Fruit fly (Drosophila melanogaster): ENCODE measurements around the gene FoxP.

FoxP gene

DNA sequence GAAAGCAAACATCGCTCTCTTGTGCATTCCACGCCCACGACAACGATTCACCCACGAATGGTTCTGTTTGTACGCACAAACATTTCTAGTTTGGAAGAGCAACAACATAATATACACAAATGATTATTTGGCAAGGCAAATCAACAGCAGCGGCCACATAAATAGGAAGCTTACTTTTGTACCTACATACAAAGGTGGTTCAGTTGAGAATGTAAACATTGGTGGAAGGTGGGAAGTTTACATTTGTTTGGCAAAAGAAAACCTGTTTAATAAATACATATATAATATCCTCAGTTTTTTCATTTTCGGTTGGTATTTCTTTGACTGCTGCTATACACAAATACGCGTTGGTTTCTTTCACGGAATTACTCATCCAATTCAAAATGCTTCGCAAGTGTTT, 28.1 kb downstream of the FoxP start (continued):
- TF ChIP-seq CG15269 (tag; optimal IDR thresholded peaks at IDR 0.05) (peak; percentile 93), CG12769 (tag; optimal IDR thresholded peaks at IDR 0.05) (peak; percentile 93), MTF-1 (GFP tag; optimal IDR thresholded peaks at IDR 0.05; ENCODE audit: borderline replicate concordance) (peak; percentile 78), scrt (GFP tag; optimal IDR thresholded peaks at IDR 0.05) (peak; percentile 85), zen (tag; optimal IDR thresholded peaks at IDR 0.05) (peak; percentile 81), Myb (GFP tag; optimal IDR thresholded peaks at IDR 0.05) (peak; percentile 62), Asciz (GFP tag; optimal IDR thresholded peaks at IDR 0.05) (peak; percentile 89), CG17186 (GFP tag; optimal IDR thresholded peaks at IDR 0.05) (peak; percentile 70), B-H1 (GFP tag; IDR thresholded peaks at IDR 0.05) (no peak), CG11695 (GFP tag; IDR thresholded peaks at IDR 0.05) (no peak), CG17361 (GFP tag; IDR thresholded peaks at IDR 0.05) (no peak), tx (GFP tag; optimal IDR thresholded peaks at IDR 0.05) (peak; percentile 70), CG11247 (GFP tag; IDR thresholded peaks at IDR 0.05) (no peak), ken (GFP tag; IDR thresholded peaks at IDR 0.05) (no peak), pnt (GFP tag; optimal IDR thresholded peaks at IDR 0.05) (peak; percentile 73), sens-2 (GFP tag; IDR thresholded peaks at IDR 0.05) (no peak), HLHmδ (GFP tag; optimal IDR thresholded peaks at IDR 0.05) (no peak), Aef1 (GFP tag; IDR thresholded peaks at IDR 0.05) (no peak), Poxn (GFP tag; IDR thresholded peaks at IDR 0.05) (no peak), CG6175 (GFP tag; IDR thresholded peaks at IDR 0.05) (no peak), CG12744 (GFP tag; optimal IDR thresholded peaks at IDR 0.05) (peak; percentile 87), CG30403 (GFP tag; optimal IDR thresholded peaks at IDR 0.05) (peak; percentile 88), E2f2 (GFP tag; IDR thresholded peaks at IDR 0.05) (no peak), CG8388 (GFP tag; optimal IDR thresholded peaks at IDR 0.05) (peak; percentile 88)

DNA sequence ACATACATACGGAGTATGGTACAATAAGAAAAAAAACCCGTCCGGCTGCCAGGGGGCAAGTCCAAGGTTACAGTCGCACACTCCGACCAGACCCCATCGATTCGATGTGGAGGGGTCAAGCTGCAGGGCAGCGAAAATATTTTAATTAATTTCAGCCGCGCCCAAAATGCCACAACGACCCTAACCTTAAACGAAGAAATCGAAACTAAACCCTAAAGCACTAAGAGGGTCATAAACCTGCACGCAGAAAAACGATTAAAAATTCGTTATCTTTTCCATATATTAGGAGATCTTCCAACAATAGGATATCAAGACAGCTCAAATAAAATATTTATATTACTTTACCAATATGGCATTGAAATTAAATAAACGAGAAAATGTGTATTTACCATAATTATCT, 28.8 kb downstream of the FoxP start:
- no peak for TF ChIP-seq Hmr (GFP tag; optimal IDR thresholded peaks at IDR 0.05)
- peak; percentile 62 for TF ChIP-seq Sox102F (GFP tag; optimal IDR thresholded peaks at IDR 0.05)
- TF ChIP-seq CG2120 (GFP tag; optimal IDR thresholded peaks at IDR 0.05), result peak; percentile 33
- TF ChIP-seq NfI (GFP tag; optimal IDR thresholded peaks at IDR 0.05), result peak; percentile 34
- TF ChIP-seq Ssrp (tag; optimal IDR thresholded peaks at IDR 0.05), result peak; percentile 24
- peak; percentile 25 for TF ChIP-seq az2 (GFP tag; optimal IDR thresholded peaks at IDR 0.05)
- peak; percentile 51 for TF ChIP-seq bigmax (GFP tag; optimal IDR thresholded peaks at IDR 0.05)
- TF ChIP-seq CoRest (tag; optimal IDR thresholded peaks at IDR 0.05), result peak; percentile 23
- TF ChIP-seq fd3F (GFP tag; optimal IDR thresholded peaks at IDR 0.05), result peak; percentile 43
- TF ChIP-seq CG7839 (tag; optimal IDR thresholded peaks at IDR 0.05), result peak; percentile 27
- TF ChIP-seq dpn (GFP tag; optimal IDR thresholded peaks at IDR 0.05), result peak in 1 of 2 experiments; percentile 9
- TF ChIP-seq CG2875 (GFP tag; optimal IDR thresholded peaks at IDR 0.05), result no peak
- TF ChIP-seq dmrt99B (tag; optimal IDR thresholded peaks at IDR 0.05), result peak; percentile 22
- TF ChIP-seq D (optimal IDR thresholded peaks at IDR 0.05), result no peak
- TF ChIP-seq D (GFP tag; optimal IDR thresholded peaks at IDR 0.05), result no peak
- no peak for TF ChIP-seq nau (GFP tag; optimal IDR thresholded peaks at IDR 0.05)
- TF ChIP-seq gem (tag; optimal IDR thresholded peaks at IDR 0.05), result peak; percentile 58
- no peak for TF ChIP-seq p53 (GFP tag; optimal IDR thresholded peaks at IDR 0.05)
- peak; percentile 36 for TF ChIP-seq grau (tag; optimal IDR thresholded peaks at IDR 0.05)
- peak in 1 of 2 experiments; percentile 72 for TF ChIP-seq Hr78 (GFP tag; optimal IDR thresholded peaks at IDR 0.05)
- no peak for TF ChIP-seq bab2 (GFP tag; optimal IDR thresholded peaks at IDR 0.05)
- TF ChIP-seq Xbp1 (GFP tag; optimal IDR thresholded peaks at IDR 0.05), result peak; percentile 13
- peak; percentile 30 for TF ChIP-seq CG17359 (tag; optimal IDR thresholded peaks at IDR 0.05)
- TF ChIP-seq CG1233 (GFP tag; optimal IDR thresholded peaks at IDR 0.05), result no peak
- TF ChIP-seq lilli (GFP tag; optimal IDR thresholded peaks at IDR 0.05), result peak; percentile 2
- peak; percentile 8 for TF ChIP-seq Oli (tag; optimal IDR thresholded peaks at IDR 0.05)
- peak; percentile 20 for TF ChIP-seq Fer3 (tag; optimal IDR thresholded peaks at IDR 0.05)
- no peak for TF ChIP-seq sens (GFP tag)
